Worm (Caenorhabditis elegans) whole organism, L4 larva: ENCODE data around the gene fozi-1.

Experiments used
- F10B5.3 ChIP-seq: sonication (generic microtip); optimal IDR thresholded peaks from 2 replicates; lab custom pipeline; 2016; ENCODE audit warnings: mild to moderate bottlenecking, missing genetic modification characterization, missing compliant biosample characterization
- F37D6.2 ChIP-seq: sonication (generic microtip); optimal IDR thresholded peaks from 2 replicates; lab custom pipeline; 2016; ENCODE audit warnings: mild to moderate bottlenecking, missing genetic modification characterization, missing compliant biosample characterization
- R02D3.7 ChIP-seq: fragments of 150-350 bp; sonication (generic microtip); optimal IDR thresholded peaks from 3 replicates; lab custom pipeline; 2014; ENCODE audit warnings: missing biosample characterization, missing genetic modification characterization
- T20F7.1 ChIP-seq: fragments of 200-800 bp; sonication (Bioruptor generic); optimal IDR thresholded peaks from 2 replicates; lab custom pipeline; 2018; ENCODE audit warnings: mild to moderate bottlenecking, missing genetic modification characterization, missing compliant biosample characterization
- Y5F2A.4 ChIP-seq: fragments of 200-800 bp; sonication (Bioruptor generic); optimal IDR thresholded peaks from 2 replicates; lab custom pipeline; 2018; ENCODE audit warnings: mild to moderate bottlenecking, missing genetic modification characterization, missing compliant biosample characterization
- aly-2 ChIP-seq: sonication (generic microtip); optimal IDR thresholded peaks from 2 replicates; lab custom pipeline; 2018; ENCODE audit warnings: missing biosample characterization, missing genetic modification characterization
- attf-4 ChIP-seq: sonication (generic microtip); optimal IDR thresholded peaks from 3 replicates; lab custom pipeline; 2017; ENCODE audit warnings: missing biosample characterization, missing genetic modification characterization
- ceh-32 ChIP-seq: sonication (generic microtip); optimal IDR thresholded peaks from 2 replicates; lab custom pipeline; 2016; ENCODE audit warnings: mild to moderate bottlenecking, missing genetic modification characterization, missing compliant biosample characterization; ENCODE audit not compliant: poor library complexity
- ceh-44 ChIP-seq: fragments of 200-800 bp; sonication (Bioruptor generic); IDR thresholded peaks from 2 replicates; pipeline ENCODE4 v1.3.6; 2022; ENCODE audit warnings: missing genetic modification reagents, missing genetic modification characterization, missing compliant biosample characterization
- ceh-62 ChIP-seq: sonication (generic microtip); optimal IDR thresholded peaks from 2 replicates; lab custom pipeline; 2017; ENCODE audit warnings: missing biosample characterization, missing genetic modification characterization
- ceh-82 ChIP-seq: sonication (generic microtip); optimal IDR thresholded peaks from 2 replicates; lab custom pipeline; 2017; ENCODE audit warnings: missing biosample characterization, missing genetic modification characterization
- daf-16 ChIP-seq, 3 experiments: sonication (generic microtip); optimal IDR thresholded peaks; 2 replicates each; lab custom pipeline; 2016 to 2017; ENCODE audit warnings: missing genetic modification characterization in 3 of 3, missing genetic modification reagents in 3 of 3, mild to moderate bottlenecking in 2 of 3, missing compliant biosample characterization in 2 of 3, missing biosample characterization in 1 of 3, moderate library complexity in 1 of 3
- dmd-6 ChIP-seq: fragments of 200-800 bp; sonication (Bioruptor generic); IDR thresholded peaks from 2 replicates; pipeline ENCODE4 v1.3.6; 2022; ENCODE audit warnings: missing genetic modification reagents, missing genetic modification characterization, missing compliant biosample characterization
- duxl-1 ChIP-seq: sonication (generic microtip); optimal IDR thresholded peaks from 2 replicates; lab custom pipeline; 2016; ENCODE audit warnings: mild to moderate bottlenecking, missing genetic modification characterization, moderate library complexity, missing compliant biosample characterization; ENCODE audit not compliant: poor library complexity
- dve-1 ChIP-seq: sonication (generic microtip); optimal IDR thresholded peaks from 2 replicates; lab custom pipeline; 2017; ENCODE audit warnings: antibody characterized with exemption, mild to moderate bottlenecking, missing genetic modification characterization, missing compliant biosample characterization; ENCODE audit not compliant: insufficient read depth
- egl-27 ChIP-seq: sonication (generic microtip); optimal IDR thresholded peaks from 3 replicates; lab custom pipeline; 2017; ENCODE audit warnings: missing biosample characterization, missing genetic modification reagents, missing genetic modification characterization
- gei-8 ChIP-seq: fragments of 200-800 bp; sonication (Bioruptor generic); optimal IDR thresholded peaks from 2 replicates; lab custom pipeline; 2018; ENCODE audit warnings: mild to moderate bottlenecking, missing genetic modification characterization, missing compliant biosample characterization
- hif-1 ChIP-seq, 2 experiments: sonication (generic microtip); optimal IDR thresholded peaks; 2 replicates each; lab custom pipeline; 2016 to 2017; ENCODE audit warnings: missing compliant biosample characterization in 2 of 2, missing genetic modification characterization in 2 of 2, missing genetic modification reagents in 2 of 2, missing genotype in 2 of 2, mild to moderate bottlenecking in 1 of 2
- hlh-30 ChIP-seq: sonication (generic microtip); optimal IDR thresholded peaks from 2 replicates; lab custom pipeline; 2017; ENCODE audit warnings: antibody characterized with exemption, mild to moderate bottlenecking, missing genetic modification characterization, missing compliant biosample characterization; ENCODE audit not compliant: insufficient read depth
- lin-1 ChIP-seq: fragments of 200-800 bp; sonication (Bioruptor generic); IDR thresholded peaks from 2 replicates; pipeline ENCODE4 v1.3.6; 2022; ENCODE audit warnings: missing genetic modification reagents, missing genetic modification characterization, missing compliant biosample characterization
- lin-15B ChIP-seq: fragments of 150-350 bp; sonication (generic microtip); optimal IDR thresholded peaks from 3 replicates; lab custom pipeline; 2014; ENCODE audit warnings: missing biosample characterization, missing genetic modification characterization
- lin-29 ChIP-seq: fragments of 200-800 bp; sonication (Bioruptor generic); IDR thresholded peaks from 2 replicates; pipeline ENCODE4 v1.3.6; 2022; ENCODE audit warnings: missing genetic modification reagents, missing genetic modification characterization, missing compliant biosample characterization
- lin-38 ChIP-seq: fragments of 200-800 bp; sonication (Bioruptor generic); IDR thresholded peaks from 2 replicates; pipeline ENCODE4 v1.3.6; 2022; ENCODE audit warnings: missing genetic modification reagents, missing genetic modification characterization, missing compliant biosample characterization
- lir-3 ChIP-seq: sonication (generic microtip); optimal IDR thresholded peaks from 2 replicates; lab custom pipeline; 2016; ENCODE audit warnings: mild to moderate bottlenecking, missing genetic modification characterization, missing compliant biosample characterization
- madf-9 ChIP-seq: fragments of 200-800 bp; sonication (Bioruptor generic); conservative IDR thresholded peaks from 2 replicates; pipeline ENCODE4 v1.3.6; 2022; ENCODE audit warnings: missing genetic modification reagents, missing genetic modification characterization, missing compliant biosample characterization
- mdt-29 ChIP-seq: fragments of 200-800 bp; sonication (Bioruptor generic); IDR thresholded peaks from 2 replicates; pipeline ENCODE4 v1.3.6; 2022; ENCODE audit warnings: missing genetic modification reagents, missing genetic modification characterization, missing compliant biosample characterization
- mep-1 ChIP-seq: fragments of 150-350 bp; sonication (generic microtip); optimal IDR thresholded peaks from 3 replicates; lab custom pipeline; 2014; ENCODE audit warnings: missing biosample characterization, missing genetic modification characterization
- mes-2 ChIP-seq: sonication (generic microtip); optimal IDR thresholded peaks from 2 replicates; lab custom pipeline; 2016; ENCODE audit warnings: missing genotype, mild to moderate bottlenecking, missing genetic modification characterization, missing compliant biosample characterization; ENCODE audit not compliant: poor library complexity, severe bottlenecking
- nhr-11 ChIP-seq: fragments of 150-350 bp; optimal IDR thresholded peaks from 2 replicates; lab custom pipeline; 2014; ENCODE audit warnings: missing biosample characterization, missing genetic modification characterization
- nhr-237 ChIP-seq: sonication (generic microtip); optimal IDR thresholded peaks from 2 replicates; lab custom pipeline; 2017; ENCODE audit warnings: missing biosample characterization, missing genetic modification characterization
- nhr-28 ChIP-seq: fragments of 150-350 bp; optimal IDR thresholded peaks from 2 replicates; lab custom pipeline; 2014; ENCODE audit warnings: missing biosample characterization, missing genetic modification characterization
- nhr-42 ChIP-seq: fragments of 200-800 bp; sonication (Bioruptor generic); IDR thresholded peaks from 2 replicates; pipeline ENCODE4 v1.3.6; 2022; ENCODE audit warnings: missing genetic modification characterization, missing compliant biosample characterization
- nhr-48 ChIP-seq: sonication (generic microtip); optimal IDR thresholded peaks from 2 replicates; lab custom pipeline; 2016; ENCODE audit warnings: mild to moderate bottlenecking, missing genetic modification characterization, missing compliant biosample characterization
- nhr-6 ChIP-seq: fragments of 150-350 bp; optimal IDR thresholded peaks from 2 replicates; lab custom pipeline; 2014; ENCODE audit warnings: missing biosample characterization, missing genetic modification characterization
- pqm-1 ChIP-seq: sonication (generic microtip); optimal IDR thresholded peaks from 2 replicates; lab custom pipeline; 2017; ENCODE audit warnings: missing biosample characterization, missing genetic modification characterization
- skn-1 ChIP-seq: fragments of 150-350 bp; optimal IDR thresholded peaks from 2 replicates; lab custom pipeline; 2014; ENCODE audit warnings: missing biosample characterization, missing genetic modification characterization
- snpc-1.2 ChIP-seq: fragments of 200-800 bp; sonication (Bioruptor generic); IDR thresholded peaks from 2 replicates; pipeline ENCODE4 v1.3.6; 2022; ENCODE audit warnings: missing genetic modification reagents, missing genetic modification characterization, missing compliant biosample characterization
- tra-1 ChIP-seq: fragments of 200-800 bp; sonication (Bioruptor generic); IDR thresholded peaks from 2 replicates; pipeline ENCODE4 v1.3.6; 2022; ENCODE audit warnings: missing genetic modification reagents, missing genetic modification characterization, missing compliant biosample characterization
- unc-62 ChIP-seq, 3 experiments: fragments of 150-350 bp in 1 of 3; sonication (generic microtip); optimal IDR thresholded peaks in 2 of 3; peaks in 1 of 3; 1 replicate in 1 of 3; 2 replicates in 2 of 3; lab custom pipeline; 2014 to 2017; ENCODE audit warnings: missing biosample characterization in 3 of 3, missing genetic modification characterization in 3 of 3, missing genetic modification reagents in 3 of 3, missing genotype in 1 of 3
- vab-7 ChIP-seq: fragments of 200-800 bp; sonication (Bioruptor generic); IDR thresholded peaks from 2 replicates; pipeline ENCODE4 v1.3.6; 2022; ENCODE audit warnings: missing genetic modification reagents, missing genetic modification characterization, missing compliant biosample characterization
- zip-11 ChIP-seq: fragments of 200-800 bp; sonication (Bioruptor generic); IDR thresholded peaks from 2 replicates; pipeline ENCODE4 v1.3.6; 2022; ENCODE audit warnings: missing genetic modification characterization, missing compliant biosample characterization
- zip-2 ChIP-seq: fragments of 150-350 bp; optimal IDR thresholded peaks from 2 replicates; lab custom pipeline; 2014; ENCODE audit warnings: missing biosample characterization, missing genetic modification characterization

fozi-1 gene

ce11 chrIII:9300670-9301069, 19.1 kb downstream of the fozi-1 start:
- TF ChIP-seq pqm-1 (tag; lab: Kevin White, UChicago) (no peak), nhr-28 (tag; lab: Kevin White, UChicago) (peak; percentile 32), nhr-11 (tag; lab: Kevin White, UChicago) (no peak), hif-1 (tag; optimal IDR thresholded peaks at IDR 0.05; lab: Kevin White, UChicago) (no peak), hlh-30 (no peak)
- TF ChIP-seq, all 104 proteins: peak for 1

- no peak for TF ChIP-seq vab-7
- TF ChIP-seq nhr-6 (tag; lab: Kevin White, UChicago): no peak
- TF ChIP-seq T20F7.1 (GFP tag; lab: Kevin White, UChicago): no peak
- TF ChIP-seq lin-1 (GFP tag; lab: Robert Waterston, UW): no peak
- no peak for TF ChIP-seq mes-2 (tag; lab: Kevin White, UChicago)
- no peak for TF ChIP-seq nhr-42 (GFP tag; lab: Robert Waterston, UW)
- no peak for TF ChIP-seq skn-1 (tag; lab: Kevin White, UChicago)
- TF ChIP-seq snpc-1.2: no peak
- no peak for TF ChIP-seq F37D6.2
- no peak for TF ChIP-seq Y5F2A.4 (GFP tag; lab: Kevin White, UChicago)
- TF ChIP-seq, all 104 proteins: peak for 0
Observed at ce11 chrIII:9306596-9306995, 25.0 kb downstream of the fozi-1 start, which contains the start of gene srx-45. Gene srx-45 (minus strand): TSS chrIII:9306696.

- TF ChIP-seq madf-9 (GFP tag; lab: Robert Waterston, UW): no peak
- TF ChIP-seq nhr-11 (tag; lab: Kevin White, UChicago): peak; percentile 34
- no peak for TF ChIP-seq ceh-44 (GFP tag; lab: Robert Waterston, UW)
- TF ChIP-seq gei-8: no peak
- no peak for TF ChIP-seq mdt-29 (GFP tag; lab: Robert Waterston, UW)
- no peak for TF ChIP-seq dve-1 (tag; lab: Kevin White, UChicago)
- no peak for TF ChIP-seq R02D3.7 (tag; lab: Kevin White, UChicago)
- TF ChIP-seq hif-1 (tag; optimal IDR thresholded peaks at IDR 0.05; lab: Kevin White, UChicago): no peak
- no peak for TF ChIP-seq lin-29 (GFP tag; lab: Robert Waterston, UW)
- TF ChIP-seq unc-62 (GFP tag; optimal IDR thresholded peaks at IDR 0.05 in 1 of 2; lab: Kevin White, UChicago): peak in 1 of 2 experiments; percentile 11
- TF ChIP-seq unc-62 (tag; optimal IDR thresholded peaks at IDR 0.05; lab: Kevin White, UChicago): no peak
Observed at ce11 chrIII:9309840-9310239, 28.3 kb downstream of the fozi-1 start.

ce11 chrIII:9314476-9314875, 32.9 kb downstream of the fozi-1 start, which contains the start of gene C40H1.8:
Gene C40H1.8 (plus strand): TSS chrIII:9314717.
- TF ChIP-seq hlh-30: peak; percentile 0
- TF ChIP-seq nhr-48: no peak
- TF ChIP-seq lin-38: no peak
- TF ChIP-seq pqm-1 (tag; lab: Kevin White, UChicago): peak; percentile 15
- TF ChIP-seq duxl-1 (tag; lab: Kevin White, UChicago): no peak
- peak; percentile 88 for TF ChIP-seq nhr-28 (tag; lab: Kevin White, UChicago)
- TF ChIP-seq ceh-62 (tag; lab: Kevin White, UChicago): no peak
- TF ChIP-seq, all 104 proteins: peak for 3

- peak; percentile 95 for TF ChIP-seq nhr-28 (tag; lab: Kevin White, UChicago)
- no peak for TF ChIP-seq mes-2 (tag; lab: Kevin White, UChicago)
- TF ChIP-seq dmd-6 (GFP tag; lab: Robert Waterston, UW): peak; percentile 58
- TF ChIP-seq tra-1 (GFP tag; lab: Robert Waterston, UW): 0 out of 2 replicates have a peak, but pooled peaks have one; percentile 40
- TF ChIP-seq madf-9 (GFP tag; lab: Robert Waterston, UW): no peak
- no peak for TF ChIP-seq zip-11 (GFP tag; lab: Robert Waterston, UW)
- no peak for TF ChIP-seq egl-27
- no peak for TF ChIP-seq skn-1 (tag; lab: Kevin White, UChicago)
- no peak for TF ChIP-seq ceh-32 (tag; lab: Kevin White, UChicago)
- TF ChIP-seq attf-4 (tag; lab: Kevin White, UChicago): no peak
- TF ChIP-seq hlh-30: no peak
- TF ChIP-seq daf-16 (GFP tag; optimal IDR thresholded peaks at IDR 0.05; lab: Kevin White, UChicago): no peak
- TF ChIP-seq daf-16 (tag; optimal IDR thresholded peaks at IDR 0.05; lab: Kevin White, UChicago): peak; percentile 56
- no peak for TF ChIP-seq aly-2 (tag; lab: Kevin White, UChicago)
- no peak for TF ChIP-seq F10B5.3 (tag; lab: Kevin White, UChicago)
- TF ChIP-seq gei-8: no peak
- TF ChIP-seq ceh-82 (tag; lab: Kevin White, UChicago): no peak
- peak; percentile 1 for TF ChIP-seq mep-1 (tag; lab: Kevin White, UChicago)
- no peak for TF ChIP-seq zip-2 (tag; lab: Kevin White, UChicago)
- TF ChIP-seq nhr-237 (tag; lab: Kevin White, UChicago): no peak
- TF ChIP-seq lin-15B (tag; lab: Kevin White, UChicago): no peak
- TF ChIP-seq lir-3: no peak
Observed at ce11 chrIII:9315180-9315579, 33.6 kb downstream of the fozi-1 start.
